Fruit fly (Drosophila melanogaster) whole organism, prepupa: ENCODE data around the gene Nepl16.

Experiments
- CG10631 ChIP-seq: fragments of 200-800 bp; sonication (Bioruptor generic); optimal IDR thresholded peaks from 2 replicates; lab custom pipeline; 2016; ENCODE audit warnings: missing biosample characterization, missing genetic modification characterization
- CG15336 ChIP-seq: fragments of 200-800 bp; sonication (Bioruptor generic); IDR thresholded peaks from 2 replicates; pipeline ENCODE4 v1.3.6; 2022; ENCODE audit warnings: missing biosample characterization, missing genetic modification characterization
- CG32006 ChIP-seq: fragments of 200-800 bp; sonication (Bioruptor generic); optimal IDR thresholded peaks from 3 replicates; lab custom pipeline; 2017; ENCODE audit warnings: missing biosample characterization, mild to moderate bottlenecking, missing genetic modification characterization
- CG8319 ChIP-seq: fragments of 200-800 bp; sonication (Bioruptor generic); optimal IDR thresholded peaks from 3 replicates; lab custom pipeline; 2016; ENCODE audit warnings: missing biosample characterization, missing genetic modification characterization
- CG8632 ChIP-seq: fragments of 200-800 bp; sonication (Bioruptor generic); optimal IDR thresholded peaks from 3 replicates; lab custom pipeline; 2016; ENCODE audit warnings: missing biosample characterization, missing genetic modification characterization
- Hr38 ChIP-seq: sonication (Bioruptor generic); optimal IDR thresholded peaks from 2 replicates; lab custom pipeline; 2016; ENCODE audit warnings: missing biosample characterization, missing genetic modification characterization
- Sox102F ChIP-seq: fragments of 200-800 bp; sonication (Bioruptor generic); optimal IDR thresholded peaks from 2 replicates; lab custom pipeline; 2016; ENCODE audit warnings: missing biosample characterization, mild to moderate bottlenecking, missing genetic modification characterization
- achi ChIP-seq: fragments of 200-800 bp; sonication (Bioruptor generic); optimal IDR thresholded peaks from 3 replicates; lab custom pipeline; 2016; ENCODE audit warnings: missing biosample characterization, missing genetic modification characterization
- acj6 ChIP-seq: fragments of 200-800 bp; sonication (Bioruptor generic); optimal IDR thresholded peaks from 3 replicates; lab custom pipeline; 2016; ENCODE audit warnings: missing biosample characterization, missing genetic modification characterization
- cyc ChIP-seq: fragments of 200-800 bp; sonication (Bioruptor generic); optimal IDR thresholded peaks from 3 replicates; lab custom pipeline; 2016; ENCODE audit warnings: missing biosample characterization, missing genetic modification characterization
- fd59A ChIP-seq: fragments of 200-800 bp; sonication (Bioruptor generic); optimal IDR thresholded peaks from 2 replicates; lab custom pipeline; 2017; ENCODE audit warnings: missing biosample characterization, mild to moderate bottlenecking, missing genetic modification characterization, missing genetic modification reagents
- pdm3 ChIP-seq: fragments of 200-800 bp; sonication (Bioruptor generic); optimal IDR thresholded peaks from 3 replicates; lab custom pipeline; 2016; ENCODE audit warnings: missing biosample characterization, missing genetic modification characterization

dm6 chr3R:25082348-25082747, 30.0 kb downstream of the Nepl16 start, which contains the start of gene fd96Ca:
- TF ChIP-seq CG32006 (GFP tag; lab: Kevin White, UChicago), result no peak
- no peak for TF ChIP-seq acj6 (GFP tag; lab: Kevin White, UChicago)
- no peak for TF ChIP-seq Sox102F (GFP tag; lab: Kevin White, UChicago)
- TF ChIP-seq CG15336 (GFP tag; lab: Robert Waterston, UW), result no peak
- TF ChIP-seq Hr38, result no peak
- TF ChIP-seq pdm3, result no peak
- no peak for TF ChIP-seq CG8319 (GFP tag; lab: Kevin White, UChicago)
- TF ChIP-seq achi (GFP tag; lab: Kevin White, UChicago), result no peak
- TF ChIP-seq cyc (GFP tag; lab: Kevin White, UChicago), result no peak
- no peak for TF ChIP-seq CG10631
- no peak for TF ChIP-seq fd59A
- no peak for TF ChIP-seq CG8632 (GFP tag; lab: Kevin White, UChicago)
